Worm (Caenorhabditis elegans): ENCODE data around the gene F21C10.10.

Gene F21C10.10

ce11 chrV:9095613-9096317, at the start of gene F21C10.10:
TSS of gene F21C10.10 (plus strand) at chrV:9096267.
- TF ChIP-seq elt-4 (tag; optimal IDR thresholded peaks at IDR 0.05) (no peak), tbx-7 (tag; optimal IDR thresholded peaks at IDR 0.05) (no peak), nhr-11 (tag; optimal IDR thresholded peaks at IDR 0.05) (no peak), fax-1 (tag; optimal IDR thresholded peaks at IDR 0.05) (no peak), unc-42 (tag; optimal IDR thresholded peaks at IDR 0.05) (peak; percentile 67), ref-2 (tag; optimal IDR thresholded peaks at IDR 0.05) (peak; percentile 74), zip-5 (tag; optimal IDR thresholded peaks at IDR 0.05) (no peak), nfya-1 (tag; optimal IDR thresholded peaks at IDR 0.05) (peak; percentile 76), syd-9 (tag; optimal IDR thresholded peaks at IDR 0.05) (peak; percentile 15), pros-1 (tag; optimal IDR thresholded peaks at IDR 0.05) (no peak), ceh-19 (GFP tag; optimal IDR thresholded peaks at IDR 0.05) (no peak), sox-2 (GFP tag; IDR thresholded peaks at IDR 0.05) (peak; percentile 40; the same call in 1 of the 2 replicates), unc-55 (GFP tag; optimal IDR thresholded peaks at IDR 0.05) (peak; percentile 84), hlh-13 (GFP tag; optimal IDR thresholded peaks at IDR 0.05) (no peak), fkh-6 (tag; optimal IDR thresholded peaks at IDR 0.05) (no peak), elt-2 (tag; optimal IDR thresholded peaks at IDR 0.05) (peak; percentile 78), C08G9.2 (tag; optimal IDR thresholded peaks at IDR 0.05) (no peak), ceh-30 (tag; optimal IDR thresholded peaks at IDR 0.05) (no peak), ceh-31 (tag; optimal IDR thresholded peaks at IDR 0.05) (peak; percentile 41), nhr-232 (tag; optimal IDR thresholded peaks at IDR 0.05) (no peak), madf-2 (tag; optimal IDR thresholded peaks at IDR 0.05) (no peak), pag-3 (tag; optimal IDR thresholded peaks at IDR 0.05; ENCODE audit: borderline replicate concordance) (no peak), ceh-18 (tag; optimal IDR thresholded peaks at IDR 0.05) (peak; percentile 73), K09A11.1 (tag; optimal IDR thresholded peaks at IDR 0.05; ENCODE audit: insufficient read depth) (no peak), ceh-24 (tag; optimal IDR thresholded peaks at IDR 0.05) (no peak), ceh-9 (tag; optimal IDR thresholded peaks at IDR 0.05) (no peak), mec-3 (tag; optimal IDR thresholded peaks at IDR 0.05; ENCODE audit: borderline replicate concordance) (no peak), pha-2 (tag; optimal IDR thresholded peaks at IDR 0.05) (no peak), odd-2 (tag; optimal IDR thresholded peaks at IDR 0.05) (no peak), Y22D7AL.16 (tag; optimal IDR thresholded peaks at IDR 0.05) (no peak), ceh-34 (tag; optimal IDR thresholded peaks at IDR 0.05) (peak; percentile 34), pax-1 (tag; optimal IDR thresholded peaks at IDR 0.05) (no peak), ahr-1 (tag; optimal IDR thresholded peaks at IDR 0.05) (no peak), sdc-2 (tag; optimal IDR thresholded peaks at IDR 0.05) (no peak), ceh-2 (tag; optimal IDR thresholded peaks at IDR 0.05) (no peak), pqm-1 (tag; optimal IDR thresholded peaks at IDR 0.05) (no peak), T23F11.4 (GFP tag; optimal IDR thresholded peaks at IDR 0.05) (no peak), C38D4.7 (GFP tag; optimal IDR thresholded peaks at IDR 0.05) (no peak), dmd-4 (tag; optimal IDR thresholded peaks at IDR 0.05; ENCODE audit: borderline replicate concordance) (no peak), ceh-45 (GFP tag; IDR thresholded peaks at IDR 0.05) (no peak), hlh-30 (tag; optimal IDR thresholded peaks at IDR 0.05; ENCODE audit: insufficient read depth) (peak; percentile 93), gmeb-2 (tag; optimal IDR thresholded peaks at IDR 0.05) (no peak), ets-4 (tag; optimal IDR thresholded peaks at IDR 0.05) (no peak), che-1 (tag; optimal IDR thresholded peaks at IDR 0.05) (no peak), ceh-48 (tag; optimal IDR thresholded peaks at IDR 0.05) (no peak), unc-3 (GFP tag; conservative IDR thresholded peaks at IDR 0.05) (no peak), unc-3 (tag; optimal IDR thresholded peaks at IDR 0.05) (no peak), ceh-14 (tag; optimal IDR thresholded peaks at IDR 0.05) (no peak), eyg-1 (tag; optimal IDR thresholded peaks at IDR 0.05) (no peak), lim-6 (tag; optimal IDR thresholded peaks at IDR 0.05) (no peak), lin-11 (tag; optimal IDR thresholded peaks at IDR 0.05) (no peak), fkh-10 (GFP tag; optimal IDR thresholded peaks at IDR 0.05) (no peak)
